Worm (Caenorhabditis elegans) whole organism, L3 larva: ENCODE data around the gene F41C3.11.

Experiments
- fos-1 ChIP-seq: fragments of 150-350 bp; optimal IDR thresholded peaks from 2 replicates; lab custom pipeline; 2014; ENCODE audit warnings: missing biosample characterization, missing genetic modification characterization
- nhr-237 ChIP-seq: fragments of 150-350 bp; optimal IDR thresholded peaks from 2 replicates; lab custom pipeline; 2014; ENCODE audit warnings: missing biosample characterization, missing genetic modification characterization
- nhr-77 ChIP-seq: fragments of 150-350 bp; optimal IDR thresholded peaks from 2 replicates; lab custom pipeline; 2014; ENCODE audit warnings: missing biosample characterization, missing genetic modification characterization
- unc-62 ChIP-seq: fragments of 150-350 bp; sonication (generic microtip); optimal IDR thresholded peaks from 4 replicates; lab custom pipeline; 2014; ENCODE audit warnings: missing biosample characterization, missing genetic modification reagents, missing genetic modification characterization

ce11 chrII:4739984-4740462 lies 6.3 kb upstream of the F41C3.11 start, which contains the start of gene eas-1:
- TF ChIP-seq fos-1 (tag; lab: Kevin White, UChicago) (no peak), unc-62 (GFP tag; lab: Kevin White, UChicago) (no peak), nhr-77 (tag; lab: Kevin White, UChicago) (no peak), nhr-237 (tag; lab: Kevin White, UChicago) (no peak)
